Fruit fly (Drosophila melanogaster) whole organism, embryonic: ENCODE results near the gene Tomosyn.

Experiments used
- Atf6 ChIP-seq: fragments of 200-800 bp; sonication (Bioruptor generic); IDR thresholded peaks from 2 replicates; pipeline ENCODE4 v1.3.6; 2022; ENCODE audit warnings: missing biosample characterization, missing genetic modification characterization
- B-H2 ChIP-seq: fragments of 200-800 bp; sonication (Bioruptor generic); optimal IDR thresholded peaks from 2 replicates; lab custom pipeline; 2018; ENCODE audit warnings: missing biosample characterization, mild to moderate bottlenecking, missing genetic modification characterization
- BEAF-32 ChIP-seq: fragments of 200-800 bp; sonication (Bioruptor generic); optimal IDR thresholded peaks from 3 replicates; lab custom pipeline; 2017; ENCODE audit warnings: missing biosample characterization, missing genetic modification characterization, mild to moderate bottlenecking, moderate library complexity, missing genetic modification reagents
- CG10147 ChIP-seq: fragments of 200-800 bp; sonication (Bioruptor generic); optimal IDR thresholded peaks from 2 replicates; lab custom pipeline; 2019; ENCODE audit warnings: missing biosample characterization, mild to moderate bottlenecking, missing genetic modification characterization, moderate library complexity
- CG10267 ChIP-seq: fragments of 200-800 bp; sonication (Bioruptor generic); optimal IDR thresholded peaks from 2 replicates; lab custom pipeline; 2018; ENCODE audit warnings: missing biosample characterization, mild to moderate bottlenecking, missing genetic modification characterization, moderate library complexity
- CG12071 ChIP-seq: fragments of 200-800 bp; sonication (Bioruptor generic); optimal IDR thresholded peaks from 3 replicates; lab custom pipeline; 2018; ENCODE audit warnings: missing biosample characterization, mild to moderate bottlenecking, missing genetic modification characterization
- CG12104 ChIP-seq: fragments of 200-800 bp; sonication (Bioruptor generic); optimal IDR thresholded peaks from 3 replicates; lab custom pipeline; 2016; ENCODE audit warnings: missing biosample characterization, missing genetic modification characterization
- CG13296 ChIP-seq: fragments of 200-800 bp; sonication (Bioruptor generic); optimal IDR thresholded peaks from 3 replicates; lab custom pipeline; 2018; ENCODE audit warnings: missing biosample characterization, mild to moderate bottlenecking, missing genetic modification characterization
- CG13894 ChIP-seq: fragments of 200-800 bp; sonication (Bioruptor generic); optimal IDR thresholded peaks from 3 replicates; lab custom pipeline; 2018; ENCODE audit warnings: missing biosample characterization, mild to moderate bottlenecking, missing genetic modification characterization, moderate library complexity
- CG14014 ChIP-seq: fragments of 200-800 bp; sonication (Bioruptor generic); IDR thresholded peaks from 2 replicates; pipeline ENCODE4 v1.3.6; 2022; ENCODE audit warnings: missing biosample characterization, missing genetic modification characterization
- CG1647 ChIP-seq: fragments of 200-800 bp; sonication (Bioruptor generic); optimal IDR thresholded peaks from 3 replicates; lab custom pipeline; 2016; ENCODE audit warnings: missing biosample characterization, missing genetic modification characterization
- CG2712 ChIP-seq: fragments of 200-800 bp; optimal IDR thresholded peaks from 3 replicates; lab custom pipeline; 2019; ENCODE audit warnings: missing biosample characterization, mild to moderate bottlenecking, missing genetic modification characterization, moderate library complexity
- CG34224 ChIP-seq: fragments of 200-800 bp; sonication (Bioruptor generic); IDR thresholded peaks from 3 replicates; pipeline ENCODE4 v1.3.6; 2022; ENCODE audit warnings: missing biosample characterization, missing genetic modification characterization; ENCODE audit not compliant: partially characterized antibody
- CG34376 ChIP-seq: fragments of 200-800 bp; sonication (Bioruptor generic); optimal IDR thresholded peaks from 2 replicates; lab custom pipeline; 2018; ENCODE audit warnings: missing biosample characterization, mild to moderate bottlenecking, missing genetic modification characterization
- CG3726 ChIP-seq: fragments of 200-800 bp; sonication (Bioruptor generic); IDR thresholded peaks from 3 replicates; pipeline ENCODE4, ENCODE4 v1.3.6; 2022; ENCODE audit warnings: missing biosample characterization, missing genetic modification characterization
- CG5245 ChIP-seq: fragments of 200-800 bp; sonication (Bioruptor generic); optimal IDR thresholded peaks from 3 replicates; lab custom pipeline; 2016; ENCODE audit warnings: missing biosample characterization, missing genetic modification characterization
- CG8290 ChIP-seq, 3 experiments: fragments of 200-800 bp; sonication (Bioruptor generic); optimal IDR thresholded peaks; 2 replicates each; lab custom pipeline; 2016 to 2019; ENCODE audit warnings: missing biosample characterization in 3 of 3, missing genetic modification characterization in 3 of 3, mild to moderate bottlenecking in 2 of 3, moderate library complexity in 1 of 3
- Chrac-16 ChIP-seq: fragments of 200-800 bp; sonication (Bioruptor generic); optimal IDR thresholded peaks from 3 replicates; lab custom pipeline; 2016; ENCODE audit warnings: missing biosample characterization, missing genetic modification characterization
- CrebB ChIP-seq: fragments of 200-800 bp; sonication (Bioruptor generic); optimal IDR thresholded peaks from 3 replicates; lab custom pipeline; 2018; ENCODE audit warnings: missing biosample characterization, mild to moderate bottlenecking, missing genetic modification characterization
- Dbx ChIP-seq: fragments of 200-800 bp; sonication (Bioruptor generic); IDR thresholded peaks from 3 replicates; pipeline ENCODE4 v1.3.6; 2022; ENCODE audit warnings: missing biosample characterization, missing genetic modification characterization
- Fer1 ChIP-seq: fragments of 200-800 bp; sonication (Bioruptor generic); optimal IDR thresholded peaks from 2 replicates; lab custom pipeline; 2017; ENCODE audit warnings: missing biosample characterization, mild to moderate bottlenecking, missing genetic modification characterization
- Fer3 ChIP-seq: fragments of 200-800 bp; sonication (Bioruptor generic); optimal IDR thresholded peaks from 2 replicates; lab custom pipeline; 2018; ENCODE audit warnings: missing biosample characterization, mild to moderate bottlenecking, missing genetic modification characterization, moderate library complexity
- Ptx1 ChIP-seq: fragments of 200-800 bp; sonication (Bioruptor generic); IDR thresholded peaks from 2 replicates; pipeline ENCODE4 v1.3.6; 2022; ENCODE audit warnings: missing biosample characterization, missing genetic modification characterization
- Rfx ChIP-seq: fragments of 200-800 bp; sonication (Bioruptor generic); IDR thresholded peaks from 2 replicates; pipeline ENCODE4 v1.3.6; 2022; ENCODE audit warnings: missing biosample characterization, missing genetic modification characterization
- az2 ChIP-seq: fragments of 200-800 bp; sonication (Bioruptor generic); optimal IDR thresholded peaks from 3 replicates; lab custom pipeline; 2016; ENCODE audit warnings: missing biosample characterization, missing genetic modification characterization
- cad ChIP-seq: fragments of >200 bp; optimal IDR thresholded peaks from 2 replicates; lab custom pipeline; 2017; ENCODE audit warnings: missing biosample characterization, missing genetic modification characterization
- cato ChIP-seq: fragments of 200-800 bp; sonication (Bioruptor generic); optimal IDR thresholded peaks from 2 replicates; lab custom pipeline; 2016; ENCODE audit warnings: missing biosample characterization, missing genetic modification characterization, borderline replicate concordance
- ewg ChIP-seq: fragments of 200-800 bp; sonication (Bioruptor generic); optimal IDR thresholded peaks from 3 replicates; lab custom pipeline; 2017; ENCODE audit warnings: mild to moderate bottlenecking, missing biosample characterization, missing genetic modification reagents, missing genetic modification characterization
- exex ChIP-seq: fragments of 200-800 bp; sonication (Bioruptor generic); optimal IDR thresholded peaks from 4 replicates; lab custom pipeline; 2018; ENCODE audit warnings: missing biosample characterization, mild to moderate bottlenecking, missing genetic modification characterization, moderate library complexity
- fd3F ChIP-seq: fragments of 200-800 bp; sonication (Bioruptor generic); optimal IDR thresholded peaks from 2 replicates; lab custom pipeline; 2018; ENCODE audit warnings: missing biosample characterization, mild to moderate bottlenecking, missing genetic modification characterization, moderate library complexity
- gce ChIP-seq: fragments of 200-800 bp; sonication (Bioruptor generic); IDR thresholded peaks from 3 replicates; pipeline ENCODE4 v1.3.6; 2022; ENCODE audit warnings: missing biosample characterization, missing genetic modification characterization
- gsb-n ChIP-seq: fragments of 200-800 bp; sonication (Bioruptor generic); optimal IDR thresholded peaks from 3 replicates; lab custom pipeline; 2018; ENCODE audit warnings: missing biosample characterization, mild to moderate bottlenecking, missing genetic modification characterization
- gt ChIP-seq: fragments of 200-800 bp; sonication (Bioruptor generic); IDR thresholded peaks from 2 replicates; pipeline ENCODE4 v1.3.6; 2022; ENCODE audit warnings: missing biosample characterization, missing genetic modification characterization
- luna ChIP-seq: fragments of 200-800 bp; sonication (Bioruptor generic); optimal IDR thresholded peaks from 2 replicates; lab custom pipeline; 2016; ENCODE audit warnings: missing biosample characterization, missing genetic modification characterization
- mirr ChIP-seq: fragments of 200-800 bp; sonication (Bioruptor generic); optimal IDR thresholded peaks from 3 replicates; lab custom pipeline; 2018; ENCODE audit warnings: missing biosample characterization, mild to moderate bottlenecking, missing genetic modification characterization
- pfk ChIP-seq: fragments of 200-800 bp; sonication (Bioruptor generic); optimal IDR thresholded peaks from 2 replicates; lab custom pipeline; 2018; ENCODE audit warnings: missing biosample characterization, mild to moderate bottlenecking, missing genetic modification characterization, moderate library complexity
- pho ChIP-seq: fragments of 200-800 bp; sonication (Bioruptor generic); optimal IDR thresholded peaks from 2 replicates; lab custom pipeline; 2016; ENCODE audit warnings: missing biosample characterization, missing genetic modification characterization
- schlank ChIP-seq: fragments of 200-800 bp; sonication (Bioruptor generic); optimal IDR thresholded peaks from 2 replicates; lab custom pipeline; 2018; ENCODE audit warnings: missing biosample characterization, mild to moderate bottlenecking, missing genetic modification characterization
- sd ChIP-seq: fragments of 200-800 bp; sonication (Bioruptor generic); optimal IDR thresholded peaks from 3 replicates; lab custom pipeline; 2018; ENCODE audit warnings: missing biosample characterization, mild to moderate bottlenecking, missing genetic modification characterization, moderate library complexity
- slou ChIP-seq: fragments of 200-800 bp; sonication (Bioruptor generic); optimal IDR thresholded peaks from 3 replicates; lab custom pipeline; 2016; ENCODE audit warnings: missing biosample characterization, missing genetic modification characterization
- sob ChIP-seq: fragments of 200-800 bp; sonication (Bioruptor generic); IDR thresholded peaks from 2 replicates; pipeline ENCODE4 v1.3.6; 2022; ENCODE audit warnings: missing biosample characterization, missing genetic modification characterization
- sqz ChIP-seq: fragments of 200-800 bp; sonication (Bioruptor generic); optimal IDR thresholded peaks from 3 replicates; lab custom pipeline; 2018; ENCODE audit warnings: missing biosample characterization, mild to moderate bottlenecking, missing genetic modification characterization
- usp ChIP-seq: fragments of >200 bp; optimal IDR thresholded peaks from 2 replicates; lab custom pipeline; 2017; ENCODE audit warnings: missing biosample characterization, missing genetic modification characterization
- wek ChIP-seq: fragments of 200-800 bp; sonication (Bioruptor generic); optimal IDR thresholded peaks from 3 replicates; lab custom pipeline; 2018; ENCODE audit warnings: missing biosample characterization, mild to moderate bottlenecking, missing genetic modification characterization, moderate library complexity
- zfh1 ChIP-seq: fragments of 200-800 bp; sonication (Bioruptor generic); IDR thresholded peaks from 3 replicates; pipeline ENCODE4 v1.3.6; 2022; ENCODE audit warnings: missing biosample characterization, missing genetic modification characterization

Gene Tomosyn

DNA sequence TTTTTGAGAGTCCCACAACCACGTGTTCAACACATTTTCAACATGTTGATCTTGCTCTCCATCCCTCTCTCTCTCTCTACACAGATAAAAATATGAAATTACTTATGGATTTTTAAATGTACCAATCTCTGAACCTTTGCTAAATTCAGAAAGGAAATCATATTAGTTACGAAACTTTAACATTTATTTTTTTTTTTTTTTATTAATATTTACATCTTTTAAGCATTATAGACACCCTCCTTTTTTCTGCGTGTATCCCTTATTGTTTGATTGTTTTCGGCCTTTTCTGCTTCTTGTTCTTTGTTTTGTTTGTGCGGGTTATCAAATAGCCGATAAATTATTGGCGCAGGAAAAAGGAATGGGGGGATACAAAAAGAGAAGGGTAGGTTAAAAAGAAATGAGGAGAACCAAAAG, 35.1 kb downstream of the Tomosyn start (continued):
- TF ChIP-seq az2 (GFP tag; lab: Kevin White, UChicago): peak; percentile 93
- TF ChIP-seq cato (GFP tag; lab: Kevin White, UChicago): peak; percentile 91
- TF ChIP-seq, all 482 proteins: peak for 421

DNA sequence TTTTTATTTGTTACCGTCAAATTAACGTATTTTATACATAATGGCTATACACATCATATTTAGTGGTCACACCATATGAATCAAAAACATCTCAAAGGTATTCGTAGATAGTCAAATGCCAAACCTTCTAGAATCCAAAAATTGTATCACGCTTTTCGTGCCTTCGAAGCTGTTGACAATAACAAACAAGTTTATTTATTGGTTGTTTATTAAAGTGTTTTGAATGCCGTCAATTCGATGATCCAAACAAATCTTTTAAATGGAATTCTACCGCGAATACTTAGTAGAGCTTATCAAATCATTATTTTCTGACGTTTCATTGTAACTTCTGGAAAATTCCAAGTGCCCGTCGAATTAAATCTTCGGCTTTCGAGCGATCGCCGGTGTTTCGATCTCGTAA, 35.6 kb downstream of the Tomosyn start:
- TF ChIP-seq pho (GFP tag; lab: Kevin White, UChicago): no peak
- TF ChIP-seq pfk (GFP tag; lab: Kevin White, UChicago): peak; percentile 8
- TF ChIP-seq Fer1: peak; percentile 13
- no peak for TF ChIP-seq ewg (GFP tag; lab: Kevin White, UChicago)
- TF ChIP-seq CG12104 (GFP tag; lab: Kevin White, UChicago): no peak
- TF ChIP-seq CG3726: no peak
- peak; percentile 35; the same call in 1 of the 2 replicates for TF ChIP-seq Rfx
- TF ChIP-seq usp (GFP tag; lab: Kevin White, UChicago): no peak
- TF ChIP-seq slou (GFP tag; lab: Kevin White, UChicago): no peak
- peak; percentile 49 for TF ChIP-seq CrebB
- TF ChIP-seq sqz (GFP tag; lab: Kevin White, UChicago): no peak
- TF ChIP-seq CG5245 (GFP tag; lab: Kevin White, UChicago): no peak
- no peak for TF ChIP-seq zfh1
- TF ChIP-seq gt: no peak
- TF ChIP-seq Atf6 (GFP tag; lab: Robert Waterston, UW): peak; percentile 53
- no peak for TF ChIP-seq CG8290 (GFP tag; optimal IDR thresholded peaks at IDR 0.05; lab: Kevin White, UChicago)
- peak in 1 of 2 experiments; percentile 78 for TF ChIP-seq CG8290 (tag; optimal IDR thresholded peaks at IDR 0.05; lab: Kevin White, UChicago)
- TF ChIP-seq BEAF-32 (GFP tag; lab: Kevin White, UChicago): no peak
- TF ChIP-seq Dbx (GFP tag; lab: Robert Waterston, UW): no peak
- TF ChIP-seq CG10147: no peak
- TF ChIP-seq CG10267: no peak
- TF ChIP-seq B-H2 (GFP tag; lab: Kevin White, UChicago): peak; percentile 12
- TF ChIP-seq CG34224 (GFP tag; lab: Robert Waterston, UW): peak; percentile 29; the same call in 1 of the 3 replicates
- TF ChIP-seq Chrac-16 (GFP tag; lab: Kevin White, UChicago): no peak
- no peak for TF ChIP-seq cad (GFP tag; lab: Kevin White, UChicago)
- peak; percentile 38 for TF ChIP-seq sd (tag; lab: Kevin White, UChicago)
- TF ChIP-seq gce (GFP tag; lab: Robert Waterston, UW): no peak
- peak; percentile 2 for TF ChIP-seq fd3F (GFP tag; lab: Kevin White, UChicago)
- TF ChIP-seq sob (GFP tag; lab: Robert Waterston, UW): peak; percentile 10; the same call in 1 of the 2 replicates
- no peak for TF ChIP-seq exex (tag; lab: Kevin White, UChicago)
- TF ChIP-seq wek: peak; percentile 8
- TF ChIP-seq CG13894 (tag; lab: Kevin White, UChicago): peak; percentile 44
- TF ChIP-seq CG12071 (GFP tag; lab: Kevin White, UChicago): peak; percentile 38
- no peak for TF ChIP-seq Ptx1 (GFP tag; lab: Robert Waterston, UW)
- no peak for TF ChIP-seq gsb-n (tag; lab: Kevin White, UChicago)
- no peak for TF ChIP-seq CG2712 (tag; lab: Kevin White, UChicago)
- TF ChIP-seq CG34376 (GFP tag; lab: Kevin White, UChicago): peak; percentile 6
- TF ChIP-seq CG1647 (GFP tag; lab: Kevin White, UChicago): no peak
- TF ChIP-seq schlank: peak; percentile 54
- peak; percentile 57 for TF ChIP-seq mirr
- TF ChIP-seq CG14014 (GFP tag; lab: Robert Waterston, UW): peak; percentile 54; the same call in 1 of the 2 replicates
- TF ChIP-seq CG13296 (GFP tag; lab: Kevin White, UChicago): peak; percentile 31
- TF ChIP-seq luna: no peak
- peak; percentile 30 for TF ChIP-seq Fer3 (tag; lab: Kevin White, UChicago)
